Worm (Caenorhabditis elegans) whole organism, L1 larva: ENCODE measurements around the gene coa-7.

Experiments
- isw-1 ChIP-seq: fragments of 200-800 bp; sonication (Bioruptor generic); IDR thresholded peaks from 2 replicates; pipeline ENCODE4 v1.3.6; 2022; ENCODE audit warnings: missing genetic modification characterization, missing compliant biosample characterization
- lin-13 ChIP-seq: fragments of 150-350 bp; optimal IDR thresholded peaks from 2 replicates; lab custom pipeline; 2014; ENCODE audit warnings: missing biosample characterization, missing genetic modification reagents, missing genetic modification characterization
- mep-1 ChIP-seq: fragments of 150-350 bp; optimal IDR thresholded peaks from 2 replicates; lab custom pipeline; 2014; ENCODE audit warnings: missing biosample characterization, missing genetic modification characterization
- nhr-11 ChIP-seq: fragments of 150-350 bp; optimal IDR thresholded peaks from 2 replicates; lab custom pipeline; 2014; ENCODE audit warnings: missing biosample characterization, missing genetic modification characterization
- nhr-84 ChIP-seq: sonication (generic microtip); optimal IDR thresholded peaks from 2 replicates; lab custom pipeline; 2017; ENCODE audit warnings: missing biosample characterization, missing genetic modification characterization
- unc-62 ChIP-seq: fragments of 150-350 bp; optimal IDR thresholded peaks from 2 replicates; lab custom pipeline; 2014; ENCODE audit warnings: missing biosample characterization, missing genetic modification reagents, missing genetic modification characterization
- vab-15 ChIP-seq: sonication (generic microtip); optimal IDR thresholded peaks from 2 replicates; lab custom pipeline; 2017; ENCODE audit warnings: missing genotype, mild to moderate bottlenecking, missing genetic modification characterization, missing compliant biosample characterization
- zag-1 ChIP-seq: fragments of 150-350 bp; optimal IDR thresholded peaks from 2 replicates; lab custom pipeline; 2014; ENCODE audit warnings: missing biosample characterization, missing genetic modification characterization

DNA sequence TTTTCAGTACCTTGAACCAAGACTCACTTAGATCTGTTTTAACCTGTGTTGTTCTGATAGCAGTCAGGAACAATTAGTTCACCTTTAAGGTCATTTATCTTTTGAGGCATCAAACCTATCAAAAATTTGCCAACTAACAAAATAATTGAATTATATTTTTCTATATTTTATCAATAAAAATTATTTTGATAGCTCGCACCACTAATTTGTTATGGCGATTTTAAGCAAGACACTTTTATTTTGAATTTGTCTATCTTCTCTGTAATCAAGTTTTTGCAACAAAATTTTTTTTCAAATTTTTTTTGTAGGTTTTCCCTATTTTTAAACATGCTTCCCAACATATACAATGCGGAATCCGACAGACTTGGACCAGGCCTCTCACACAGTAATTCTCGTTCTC, 37.7 kb upstream of the coa-7 start, which contains the start of gene kel-1:
- TF ChIP-seq nhr-84 (tag; lab: Kevin White, UChicago) (no peak), mep-1 (no peak), zag-1 (tag; lab: Kevin White, UChicago) (no peak), nhr-11 (tag; lab: Kevin White, UChicago) (no peak), lin-13 (GFP tag; lab: Kevin White, UChicago) (no peak), vab-15 (tag; lab: Kevin White, UChicago) (no peak), unc-62 (GFP tag; lab: Kevin White, UChicago) (no peak), isw-1 (no peak)
